Worm (Caenorhabditis elegans) whole organism, L4/young adult: ENCODE data around the gene ZC190.8.

Experiments
- W03F9.2 ChIP-seq: fragments of 150-350 bp; optimal IDR thresholded peaks from 2 replicates; lab custom pipeline; 2014; ENCODE audit warnings: missing biosample characterization, missing genetic modification characterization
- dao-5 ChIP-seq: sonication (generic microtip); optimal IDR thresholded peaks from 2 replicates; lab custom pipeline; 2016; ENCODE audit warnings: missing genotype, missing genetic modification characterization, moderate library complexity, missing compliant biosample characterization
- him-1 ChIP-seq: sonication (generic microtip); optimal IDR thresholded peaks from 2 replicates; lab custom pipeline; 2016; ENCODE audit warnings: missing genotype, missing genetic modification reagents, missing genetic modification characterization, missing compliant biosample characterization

The ZC190.8 gene

ce11 chrV:8681050-8681449 is 6.6 kb downstream of the ZC190.8 start, which contains the start of gene ZC190.2:
ZC190.2 (plus strand) TSS chrV:8681350.
- TF ChIP-seq him-1 (tag; lab: Kevin White, UChicago): no peak
- TF ChIP-seq dao-5 (tag; lab: Kevin White, UChicago): no peak
- no peak for TF ChIP-seq W03F9.2 (tag; lab: Kevin White, UChicago)

- TF ChIP-seq W03F9.2 (tag; lab: Kevin White, UChicago) (no peak), him-1 (tag; lab: Kevin White, UChicago) (no peak), dao-5 (tag; lab: Kevin White, UChicago) (no peak)
These were observed 10.4 kb downstream of the ZC190.8 start, which contains the start of gene ZC190.6 for ce11 chrV:8677193-8677592. ZC190.6 (minus strand) TSS chrV:8677293.

ce11 chrV:8673498-8673897 is 14.1 kb downstream of the ZC190.8 start, which contains the start of gene ZC190.5:
ZC190.5 (minus strand) TSS chrV:8673598.
- TF ChIP-seq W03F9.2 (tag; lab: Kevin White, UChicago) (no peak), him-1 (tag; lab: Kevin White, UChicago) (no peak), dao-5 (tag; lab: Kevin White, UChicago) (no peak)

DNA sequence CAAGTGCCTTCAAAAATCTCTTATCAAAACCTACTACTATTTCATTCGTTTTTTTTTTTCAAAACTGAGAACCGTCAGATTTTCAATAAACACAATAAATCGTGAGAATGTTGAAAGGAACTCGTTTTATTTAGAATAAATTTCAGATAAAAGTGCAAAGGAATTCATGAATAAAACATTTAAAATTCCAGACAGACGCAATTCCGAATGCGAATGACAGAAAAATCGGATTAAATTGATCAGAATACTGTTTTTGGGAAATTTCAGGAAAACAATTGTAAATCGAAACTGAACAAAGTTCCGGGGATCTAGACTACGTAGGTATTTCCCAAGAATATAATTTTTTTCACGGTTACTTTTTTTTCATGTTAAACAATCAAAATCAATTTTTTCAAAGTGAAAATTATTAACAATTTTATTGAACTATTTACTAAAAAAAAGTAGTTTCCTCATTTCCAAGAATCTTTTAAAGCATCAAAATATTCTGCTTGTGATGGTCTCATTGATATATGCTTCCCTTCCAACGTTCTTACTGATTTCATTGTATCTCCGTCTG is 16.0 kb downstream of the ZC190.8 start:
- TF ChIP-seq W03F9.2 (tag; lab: Kevin White, UChicago): no peak
- TF ChIP-seq dao-5 (tag; lab: Kevin White, UChicago): no peak
- TF ChIP-seq him-1 (tag; lab: Kevin White, UChicago): no peak

ce11 chrV:8670759-8671158 is 16.8 kb downstream of the ZC190.8 start:
- TF ChIP-seq W03F9.2 (tag; lab: Kevin White, UChicago): no peak
- TF ChIP-seq dao-5 (tag; lab: Kevin White, UChicago): no peak
- TF ChIP-seq him-1 (tag; lab: Kevin White, UChicago): no peak

DNA sequence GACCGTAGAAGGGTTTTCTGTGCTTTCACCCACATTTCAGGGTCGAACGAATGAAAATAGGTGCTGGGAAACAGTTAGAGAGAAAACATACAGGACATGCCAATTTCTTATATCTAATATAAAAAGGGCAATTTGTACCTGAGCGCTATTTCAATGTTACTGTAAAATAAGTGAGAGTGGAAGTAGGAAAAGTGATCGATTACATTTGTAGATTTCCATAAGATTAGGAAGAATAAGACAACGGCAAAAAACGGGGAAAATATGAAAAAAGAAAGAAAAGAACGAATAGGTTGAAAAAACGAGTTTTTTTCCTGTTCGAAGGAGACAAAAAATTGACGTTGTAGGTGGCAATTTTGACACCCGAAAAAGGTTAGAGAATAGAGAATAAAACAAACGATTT is 19.4 kb downstream of the ZC190.8 start:
- TF ChIP-seq him-1 (tag; lab: Kevin White, UChicago) (no peak), dao-5 (tag; lab: Kevin White, UChicago) (no peak), W03F9.2 (tag; lab: Kevin White, UChicago) (no peak)

DNA sequence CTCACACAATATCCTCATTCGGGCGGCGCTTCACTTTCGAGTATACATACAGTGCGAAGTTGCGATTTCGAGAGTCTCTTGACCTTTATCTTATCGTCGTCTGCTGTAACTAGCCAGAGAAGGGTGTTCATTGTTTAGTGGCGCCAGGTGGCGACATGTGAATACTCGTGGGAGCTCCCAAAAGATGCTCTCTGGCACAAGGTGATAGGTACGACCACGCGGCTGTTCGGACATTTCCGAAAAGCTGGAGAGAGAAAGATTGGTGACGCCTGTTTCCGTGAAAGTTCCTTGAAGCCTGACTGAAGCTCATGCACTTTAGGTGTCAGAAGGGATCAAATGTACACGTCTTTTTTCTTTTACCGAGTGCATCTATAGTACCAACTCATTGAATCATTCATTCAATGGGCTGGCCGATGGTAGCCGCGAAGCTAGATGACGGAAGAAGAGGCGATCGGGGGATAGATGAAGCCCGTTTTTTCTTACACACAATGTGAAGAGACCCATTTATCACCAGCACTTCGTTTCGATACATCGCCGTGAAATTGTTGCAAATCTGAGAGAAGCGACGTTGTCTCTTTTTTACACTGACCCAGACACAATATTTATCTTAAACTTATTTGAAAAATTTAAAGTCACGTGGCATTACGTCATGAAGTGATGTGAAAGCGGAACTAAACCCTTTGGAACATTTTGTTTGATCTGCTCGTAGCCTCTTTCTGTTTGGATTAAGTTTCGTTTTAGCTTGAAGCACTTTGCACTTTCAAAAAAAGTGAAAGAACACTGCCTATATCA is 20.2 kb downstream of the ZC190.8 start:
- TF ChIP-seq W03F9.2 (tag; lab: Kevin White, UChicago): no peak

DNA sequence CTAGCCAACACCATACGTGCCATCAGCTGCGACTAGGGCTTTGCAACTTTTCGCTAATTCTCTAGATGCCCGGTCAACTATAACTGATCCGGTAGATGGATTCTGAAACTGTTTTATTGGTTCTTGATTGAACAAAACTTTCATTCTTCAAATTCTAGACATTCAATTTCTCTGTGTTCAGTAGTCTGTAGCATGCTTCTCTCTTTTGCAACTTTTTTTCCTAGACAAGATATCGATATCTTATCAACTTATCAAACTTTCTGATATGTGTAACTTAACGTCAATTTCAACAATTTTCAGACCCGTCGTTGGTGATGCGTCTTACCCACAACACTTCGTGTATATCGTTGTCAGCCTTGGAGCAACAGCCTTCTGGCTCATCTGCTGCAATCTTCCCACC is 21.8 kb downstream of the ZC190.8 start, which contains the start of gene ZC190.4:
Gene ZC190.4, plus strand, starts transcription at position 301 of the 400 bp plus-strand sequence.
- no peak for TF ChIP-seq W03F9.2 (tag; lab: Kevin White, UChicago)
- TF ChIP-seq dao-5 (tag; lab: Kevin White, UChicago): no peak
- TF ChIP-seq him-1 (tag; lab: Kevin White, UChicago): no peak

ce11 chrV:8663023-8663422 is 24.6 kb downstream of the ZC190.8 start:
- TF ChIP-seq W03F9.2 (tag; lab: Kevin White, UChicago) (no peak), dao-5 (tag; lab: Kevin White, UChicago) (no peak), him-1 (tag; lab: Kevin White, UChicago) (no peak)

DNA sequence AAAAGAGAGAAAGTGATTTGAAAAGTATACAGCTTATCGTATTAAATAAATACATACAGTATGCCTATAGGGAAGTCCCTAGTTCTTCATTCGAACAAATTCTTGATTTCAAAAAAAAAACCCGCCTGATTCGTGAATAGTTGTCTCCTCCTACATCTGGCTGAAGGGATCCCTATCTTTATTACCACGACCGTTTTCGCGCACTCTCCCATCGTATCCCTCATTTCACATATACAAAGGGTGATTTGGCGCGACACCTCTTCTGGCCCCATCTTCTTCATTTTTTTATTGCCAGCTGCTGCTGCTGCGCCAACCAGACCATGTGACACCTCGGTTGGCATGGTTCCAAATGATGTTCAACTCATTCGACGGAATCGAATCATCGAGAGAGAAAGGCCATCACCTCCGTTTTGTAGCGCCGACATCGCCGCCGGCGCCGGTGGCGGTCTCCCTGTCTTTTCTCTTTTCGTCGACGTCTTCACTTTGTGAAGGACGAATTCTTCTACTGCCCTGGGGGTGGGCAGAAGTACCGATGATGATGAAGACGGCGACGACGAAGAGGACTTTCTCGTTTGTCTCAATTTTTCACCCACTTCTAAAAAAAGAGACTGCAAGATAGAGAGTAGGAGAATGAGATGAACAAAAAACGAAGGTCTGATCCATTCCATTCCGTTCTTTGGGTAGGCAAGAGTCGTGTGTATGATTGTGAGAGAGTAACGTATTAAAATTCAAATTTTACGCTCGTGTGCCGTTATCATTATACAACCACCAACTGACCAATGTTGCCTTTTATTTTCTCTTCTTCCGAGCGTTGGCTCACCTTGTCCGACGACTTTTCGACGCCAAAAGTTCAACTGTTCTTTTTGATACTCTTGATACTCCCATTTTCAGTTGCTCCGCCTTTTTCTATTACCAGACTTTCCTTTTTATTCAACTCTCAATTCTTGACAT is 25.3 kb downstream of the ZC190.8 start:
- no peak for TF ChIP-seq him-1 (tag; lab: Kevin White, UChicago)
- no peak for TF ChIP-seq W03F9.2 (tag; lab: Kevin White, UChicago)
- no peak for TF ChIP-seq dao-5 (tag; lab: Kevin White, UChicago)

ce11 chrV:8661241-8661954 is 26.2 kb downstream of the ZC190.8 start:
- TF ChIP-seq W03F9.2 (tag; lab: Kevin White, UChicago) (no peak), dao-5 (tag; lab: Kevin White, UChicago) (no peak), him-1 (tag; lab: Kevin White, UChicago) (no peak)

ce11 chrV:8660475-8660874 is 27.1 kb downstream of the ZC190.8 start:
- TF ChIP-seq dao-5 (tag; lab: Kevin White, UChicago) (no peak), W03F9.2 (tag; lab: Kevin White, UChicago) (no peak), him-1 (tag; lab: Kevin White, UChicago) (no peak)
